Fruit fly (Drosophila melanogaster) whole organism, adult: ENCODE data around the gene pb.

Experiments used
- CG1620 ChIP-seq: fragments of 200-800 bp; sonication (Bioruptor generic); optimal IDR thresholded peaks from 2 replicates; lab custom pipeline; 2016; ENCODE audit warnings: missing biosample characterization, missing genetic modification characterization
- Crg-1 ChIP-seq: fragments of 200-800 bp; sonication (Bioruptor generic); optimal IDR thresholded peaks from 2 replicates; lab custom pipeline; 2016; ENCODE audit warnings: missing biosample characterization, missing genetic modification characterization

dm6 chr3R:6708858-6709257, 33.0 kb downstream of the pb start:
- TF ChIP-seq CG1620 (GFP tag; lab: Kevin White, UChicago) (no peak), Crg-1 (GFP tag; lab: Kevin White, UChicago) (no peak)
